Worm (Caenorhabditis elegans) whole organism, young adult: ENCODE results near the gene F41H8.2.

ENCODE experiments used
- T26A5.8 ChIP-seq: sonication (generic microtip); optimal IDR thresholded peaks from 2 replicates; lab custom pipeline; 2016; ENCODE audit warnings: missing genetic modification characterization, missing compliant biosample characterization
- nfya-2 ChIP-seq: fragments of 200-800 bp; sonication (Bioruptor generic); IDR thresholded peaks from 2 replicates; pipeline ENCODE4 v1.3.6; 2022; ENCODE audit warnings: missing genetic modification reagents, missing genetic modification characterization, missing compliant biosample characterization
- pbrm-1 ChIP-seq: fragments of 200-800 bp; sonication (Bioruptor generic); IDR thresholded peaks from 2 replicates; pipeline ENCODE4 v1.3.6; 2022; ENCODE audit warnings: missing genetic modification reagents, missing genetic modification characterization, missing compliant biosample characterization
- unc-62 ChIP-seq: fragments of 150-350 bp; optimal IDR thresholded peaks from 2 replicates; lab custom pipeline; 2014; ENCODE audit warnings: missing biosample characterization, missing genetic modification reagents, missing genetic modification characterization
- ztf-18 ChIP-seq: sonication (generic microtip); optimal IDR thresholded peaks from 2 replicates; lab custom pipeline; 2016; ENCODE audit warnings: missing genotype, mild to moderate bottlenecking, missing genetic modification characterization, missing compliant biosample characterization

ce11 chrV:808260-808659 is 17.9 kb upstream of the F41H8.2 start:
- TF ChIP-seq nfya-2 (GFP tag; lab: Robert Waterston, UW) (no peak), unc-62 (GFP tag; lab: Kevin White, UChicago) (no peak), T26A5.8 (tag; lab: Kevin White, UChicago) (no peak), pbrm-1 (GFP tag; lab: Robert Waterston, UW) (no peak), ztf-18 (tag; lab: Kevin White, UChicago) (no peak)
